Fruit fly (Drosophila melanogaster) whole organism, wandering third instar larva: ENCODE results near the gene Uch-L5.
A peak's percentile ranks its signal among the peaks of the same experiment; 100 is the strongest.

Experiments used
- CG32264 ChIP-seq: fragments of 200-800 bp; sonication (Bioruptor generic); optimal IDR thresholded peaks from 2 replicates; lab custom pipeline; 2016; ENCODE audit warnings: missing biosample characterization, missing genetic modification characterization
- CG9705 ChIP-seq: fragments of 200-800 bp; sonication (Bioruptor generic); optimal IDR thresholded peaks from 2 replicates; lab custom pipeline; 2018; ENCODE audit warnings: missing biosample characterization, mild to moderate bottlenecking, missing genetic modification characterization
- CrebA ChIP-seq: fragments of 200-800 bp; sonication (Bioruptor generic); optimal IDR thresholded peaks from 2 replicates; lab custom pipeline; 2016; ENCODE audit warnings: missing biosample characterization, mild to moderate bottlenecking, missing genetic modification characterization, borderline replicate concordance
- Dfd ChIP-seq: fragments of >200 bp; optimal IDR thresholded peaks from 2 replicates; lab custom pipeline; 2017; ENCODE audit warnings: missing biosample characterization, missing genetic modification characterization
- Dif ChIP-seq: fragments of 200-275, 200-300 bp; sonication (Bioruptor generic); optimal IDR thresholded peaks from 2 replicates; lab custom pipeline; 2018; ENCODE audit warnings: missing biosample characterization, missing genetic modification characterization; ENCODE audit not compliant: partially characterized antibody
- HLH106 ChIP-seq: fragments of 200-800 bp; optimal IDR thresholded peaks from 3 replicates; lab custom pipeline; 2019; ENCODE audit warnings: missing biosample characterization, mild to moderate bottlenecking, missing genetic modification characterization, moderate library complexity
- Hnf4 ChIP-seq: fragments of 200-800 bp; sonication (Bioruptor generic); optimal IDR thresholded peaks from 2 replicates; lab custom pipeline; 2016; ENCODE audit warnings: missing biosample characterization, mild to moderate bottlenecking, missing genetic modification characterization
- Hr83 ChIP-seq: fragments of 200-300 bp; sonication (Bioruptor generic); optimal IDR thresholded peaks from 2 replicates; lab custom pipeline; 2016; ENCODE audit warnings: missing biosample characterization, mild to moderate bottlenecking, missing genetic modification characterization, moderate library complexity; ENCODE audit not compliant: poor library complexity, severe bottlenecking
- Jra ChIP-seq: sonication (Bioruptor generic); optimal IDR thresholded peaks from 2 replicates; lab custom pipeline; 2016; ENCODE audit warnings: missing biosample characterization, missing genetic modification characterization
- Mio ChIP-seq: sonication (Bioruptor generic); optimal IDR thresholded peaks from 2 replicates; lab custom pipeline; 2016; ENCODE audit warnings: missing biosample characterization, missing genetic modification characterization
- Myc ChIP-seq: fragments of >200 bp; optimal IDR thresholded peaks from 2 replicates; lab custom pipeline; 2017
- N ChIP-seq: fragments of >200 bp; optimal IDR thresholded peaks from 2 replicates; lab custom pipeline; 2018; ENCODE audit warnings: missing biosample characterization, missing external identifiers, missing genetic modification characterization
- OdsH ChIP-seq: fragments of 200-800 bp; sonication (Bioruptor generic); optimal IDR thresholded peaks from 2 replicates; lab custom pipeline; 2016; ENCODE audit warnings: missing biosample characterization, mild to moderate bottlenecking, missing genetic modification characterization
- Rel ChIP-seq, 2 experiments: fragments of 200-800 bp; sonication (Bioruptor generic) in 1 of 2; optimal IDR thresholded peaks; 2 replicates in 1 of 2; 3 replicates in 1 of 2; lab custom pipeline; 2016 to 2019; ENCODE audit warnings: mild to moderate bottlenecking in 2 of 2, missing biosample characterization in 2 of 2, missing genetic modification characterization in 2 of 2, moderate library complexity in 1 of 2
- Sp1 ChIP-seq: fragments of 200-800 bp; sonication (Bioruptor generic); optimal IDR thresholded peaks from 3 replicates; lab custom pipeline; 2019; ENCODE audit warnings: missing biosample characterization, mild to moderate bottlenecking, missing genetic modification characterization, moderate library complexity
- Vsx2 ChIP-seq: fragments of 200-300, 225-300 bp; sonication (Bioruptor generic); optimal IDR thresholded peaks from 2 replicates; lab custom pipeline; 2018; ENCODE audit warnings: missing biosample characterization, missing genetic modification characterization; ENCODE audit not compliant: partially characterized antibody
- br ChIP-seq: fragments of 200-800 bp; sonication (Bioruptor generic); optimal IDR thresholded peaks from 2 replicates; lab custom pipeline; 2016; ENCODE audit warnings: missing biosample characterization, missing genetic modification characterization
- brk ChIP-seq: fragments of 200-800 bp; sonication (Bioruptor generic); optimal IDR thresholded peaks from 2 replicates; lab custom pipeline; 2016; ENCODE audit warnings: missing biosample characterization, mild to moderate bottlenecking, missing genetic modification characterization
- dmrt93B ChIP-seq: fragments of 200-800 bp; sonication (Bioruptor generic); optimal IDR thresholded peaks from 2 replicates; lab custom pipeline; 2018; ENCODE audit warnings: missing biosample characterization, mild to moderate bottlenecking, missing genetic modification characterization
- ey ChIP-seq: fragments of 200-800 bp; sonication (Bioruptor generic); optimal IDR thresholded peaks from 2 replicates; lab custom pipeline; 2016; ENCODE audit warnings: missing biosample characterization, missing genetic modification characterization
- fru ChIP-seq: fragments of 200-800 bp; sonication (Bioruptor generic); optimal IDR thresholded peaks from 3 replicates; lab custom pipeline; 2016; ENCODE audit warnings: missing biosample characterization, mild to moderate bottlenecking, missing genetic modification characterization
- lola ChIP-seq: fragments of >200 bp; optimal IDR thresholded peaks from 2 replicates; lab custom pipeline; 2017; ENCODE audit warnings: missing biosample characterization, missing genetic modification characterization
- pan ChIP-seq: fragments of >200 bp; optimal IDR thresholded peaks from 2 replicates; lab custom pipeline; 2017
- psq ChIP-seq: fragments of 200-800 bp; sonication (Bioruptor generic); optimal IDR thresholded peaks from 3 replicates; lab custom pipeline; 2017; ENCODE audit warnings: missing biosample characterization, mild to moderate bottlenecking, missing genetic modification characterization, moderate library complexity
- rgr ChIP-seq: fragments of 200-800 bp; sonication (Bioruptor generic); optimal IDR thresholded peaks from 3 replicates; lab custom pipeline; 2016; ENCODE audit warnings: missing biosample characterization, mild to moderate bottlenecking, missing genetic modification characterization
- sage ChIP-seq: fragments of 200-800 bp; sonication (Bioruptor generic); optimal IDR thresholded peaks from 2 replicates; lab custom pipeline; 2016; ENCODE audit warnings: missing biosample characterization, mild to moderate bottlenecking, missing genetic modification characterization
- sv ChIP-seq: fragments of 200-800 bp; sonication (Bioruptor generic); optimal IDR thresholded peaks from 3 replicates; lab custom pipeline; 2016; ENCODE audit warnings: missing biosample characterization, missing genetic modification characterization
- woc ChIP-seq: sonication (Bioruptor generic); optimal IDR thresholded peaks from 2 replicates; lab custom pipeline; 2016; ENCODE audit warnings: missing biosample characterization, mild to moderate bottlenecking, missing genetic modification characterization

Uch-L5 gene

dm6 chr3L:9499919-9500807, 23.4 kb upstream of the Uch-L5 start:
- no peak for TF ChIP-seq woc (GFP tag; lab: Kevin White, UChicago)
- TF ChIP-seq rgr = no peak
- no peak for TF ChIP-seq Rel (GFP tag; optimal IDR thresholded peaks at IDR 0.05; lab: Kevin White, UChicago)
- peak; percentile 80 for TF ChIP-seq Rel (tag; optimal IDR thresholded peaks at IDR 0.05; lab: Kevin White, UChicago)
- TF ChIP-seq Mio (GFP tag; lab: Kevin White, UChicago) = no peak
- no peak for TF ChIP-seq Sp1 (GFP tag; lab: Kevin White, UChicago)
- no peak for TF ChIP-seq psq

- TF ChIP-seq OdsH (GFP tag; lab: Kevin White, UChicago) (no peak), fru (GFP tag; lab: Kevin White, UChicago) (no peak), dmrt93B (no peak), Myc (lab: Kevin White, UChicago) (no peak), N (no peak), Dfd (GFP tag; lab: Kevin White, UChicago) (no peak), Hnf4 (GFP tag; lab: Kevin White, UChicago) (no peak), Sp1 (GFP tag; lab: Kevin White, UChicago) (no peak)
Measured at dm6 chr3L:9497981-9498619, 21.3 kb upstream of the Uch-L5 start.

- TF ChIP-seq Dfd (GFP tag; lab: Kevin White, UChicago) (no peak), sv (no peak), sage (GFP tag; lab: Kevin White, UChicago) (no peak), fru (GFP tag; lab: Kevin White, UChicago) (no peak), CG9705 (no peak), woc (GFP tag; lab: Kevin White, UChicago) (no peak)
Measured at dm6 chr3L:9497249-9497648, 20.5 kb upstream of the Uch-L5 start.

- TF ChIP-seq Sp1 (GFP tag; lab: Kevin White, UChicago) = no peak
- TF ChIP-seq Dif = no peak
- TF ChIP-seq Jra (GFP tag; lab: Kevin White, UChicago) = no peak
- no peak for TF ChIP-seq rgr
- no peak for TF ChIP-seq brk
- no peak for TF ChIP-seq br (GFP tag; lab: Kevin White, UChicago)
- no peak for TF ChIP-seq Vsx2
- TF ChIP-seq CG9705 = no peak
- no peak for TF ChIP-seq CrebA
- no peak for TF ChIP-seq sage (GFP tag; lab: Kevin White, UChicago)
- no peak for TF ChIP-seq pan (lab: Kevin White, UChicago)
- TF ChIP-seq lola = no peak
- TF ChIP-seq HLH106 (tag; lab: Kevin White, UChicago) = no peak
Measured at dm6 chr3L:9492115-9492514, 15.3 kb upstream of the Uch-L5 start, which contains the start of gene CG32037. Gene CG32037, minus strand, starts transcription at chr3L:9492215.

- no peak for TF ChIP-seq woc (GFP tag; lab: Kevin White, UChicago)
- TF ChIP-seq CG32264 = no peak
- TF ChIP-seq Rel (GFP tag; optimal IDR thresholded peaks at IDR 0.05; lab: Kevin White, UChicago) = no peak
- no peak for TF ChIP-seq Rel (tag; optimal IDR thresholded peaks at IDR 0.05; lab: Kevin White, UChicago)
- no peak for TF ChIP-seq OdsH (GFP tag; lab: Kevin White, UChicago)
- TF ChIP-seq Dif = no peak
Measured at dm6 chr3L:9491331-9491730, 14.6 kb upstream of the Uch-L5 start.

- TF ChIP-seq sage (GFP tag; lab: Kevin White, UChicago) = no peak
- TF ChIP-seq ey (GFP tag; lab: Kevin White, UChicago) = no peak
- no peak for TF ChIP-seq Hr83 (GFP tag; lab: Kevin White, UChicago)
- TF ChIP-seq lola = no peak
Measured at dm6 chr3L:9490432-9490831, 13.7 kb upstream of the Uch-L5 start.
